Worm (Caenorhabditis elegans): ENCODE results near the gene ttr-51.

The ttr-51 gene

ce11 chrIV:13240842-13241143 is 11.3 kb downstream of the ttr-51 start, which contains the start of gene lin-54:
Gene lin-54 (plus strand): TSS chrIV:13241044.
- no peak for TF ChIP-seq T22C8.4 (GFP tag; IDR thresholded peaks at IDR 0.05)
- TF ChIP-seq ztf-23 (GFP tag; IDR thresholded peaks at IDR 0.05): no peak
- TF ChIP-seq ztf-29 (GFP tag; IDR thresholded peaks at IDR 0.05): no peak
- TF ChIP-seq flt-1 (GFP tag; IDR thresholded peaks at IDR 0.05): no peak
- no peak for TF ChIP-seq cog-1 (tag; optimal IDR thresholded peaks at IDR 0.05)
- TF ChIP-seq med-1 (GFP tag; optimal IDR thresholded peaks at IDR 0.05; ENCODE audit: insufficient read depth): no peak
- TF ChIP-seq tab-1 (GFP tag; IDR thresholded peaks at IDR 0.05): no peak
- no peak for TF ChIP-seq ref-1 (GFP tag; conservative IDR thresholded peaks at IDR 0.05)
- TF ChIP-seq klf-2 (GFP tag; conservative IDR thresholded peaks at IDR 0.05): no peak

ce11 chrIV:13240078-13240841 is 11.9 kb downstream of the ttr-51 start, which contains the start of gene rpl-12:
Gene rpl-12 (minus strand): TSS chrIV:13240651.
- no peak for TF ChIP-seq ztf-29 (GFP tag; IDR thresholded peaks at IDR 0.05)
- TF ChIP-seq flt-1 (GFP tag; IDR thresholded peaks at IDR 0.05): peak; percentile 77
- TF ChIP-seq T22C8.4 (GFP tag; IDR thresholded peaks at IDR 0.05): peak; percentile 58; the same call in 1 of the 2 replicates
- no peak for TF ChIP-seq med-1 (GFP tag; optimal IDR thresholded peaks at IDR 0.05; ENCODE audit: insufficient read depth)
- TF ChIP-seq ref-1 (GFP tag; conservative IDR thresholded peaks at IDR 0.05): no peak
- peak; percentile 89 for TF ChIP-seq ztf-23 (GFP tag; IDR thresholded peaks at IDR 0.05)
- TF ChIP-seq tab-1 (GFP tag; IDR thresholded peaks at IDR 0.05): no peak
- peak; percentile 98 for TF ChIP-seq cog-1 (tag; optimal IDR thresholded peaks at IDR 0.05)
- TF ChIP-seq klf-2 (GFP tag; conservative IDR thresholded peaks at IDR 0.05): 0 out of 2 replicates have a peak, but pooled peaks have one; percentile 15

DNA sequence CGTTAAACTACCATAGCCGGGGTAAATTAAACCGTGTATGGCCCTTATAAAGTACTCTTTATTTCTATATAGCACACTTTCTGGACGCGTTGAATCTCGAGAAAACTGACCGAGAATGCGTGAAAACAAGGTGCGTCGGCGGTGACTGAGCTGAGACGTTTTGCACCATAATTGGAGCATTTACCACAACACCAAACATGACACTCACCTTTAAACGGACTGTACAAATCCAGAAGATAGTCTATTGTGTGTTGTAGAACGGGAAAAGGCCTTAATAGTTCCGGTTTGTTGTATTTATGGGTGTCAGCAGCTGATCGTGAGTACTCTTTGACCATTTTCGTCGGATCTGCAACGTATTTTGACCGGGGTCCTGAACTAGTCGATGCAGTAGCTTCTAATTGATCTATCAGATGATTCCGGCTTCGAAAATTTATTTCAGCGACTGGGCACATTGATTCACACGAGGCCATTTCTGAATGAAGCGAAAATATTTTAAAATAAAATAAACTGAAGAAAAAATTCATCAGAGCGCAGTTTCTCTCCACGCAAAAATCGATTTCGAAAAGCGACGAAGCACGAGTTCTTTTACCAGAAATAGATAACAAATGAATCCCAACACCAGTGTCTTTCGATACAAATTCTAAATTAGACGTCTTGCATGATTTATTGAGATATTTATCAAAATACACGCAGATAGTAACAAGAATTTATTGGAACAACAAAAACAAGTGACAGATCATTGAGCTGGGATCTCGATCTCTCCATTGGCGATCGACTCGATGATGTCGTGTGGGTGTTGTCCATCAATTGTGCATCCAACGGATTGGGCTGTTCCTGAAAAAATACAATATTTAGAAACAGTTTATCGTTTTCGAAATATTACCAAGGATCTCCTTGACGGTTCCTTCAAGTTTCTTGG is 12.9 kb downstream of the ttr-51 start, which contains the start of gene tag-115:
tag-115 (minus strand) TSS at position 472 of the 919 bp plus-strand sequence.
- TF ChIP-seq med-1 (GFP tag; optimal IDR thresholded peaks at IDR 0.05; ENCODE audit: insufficient read depth) (no peak), flt-1 (GFP tag; IDR thresholded peaks at IDR 0.05) (no peak), tab-1 (GFP tag; IDR thresholded peaks at IDR 0.05) (no peak), T22C8.4 (GFP tag; IDR thresholded peaks at IDR 0.05) (no peak), ztf-29 (GFP tag; IDR thresholded peaks at IDR 0.05) (no peak), cog-1 (tag; optimal IDR thresholded peaks at IDR 0.05) (no peak)

DNA sequence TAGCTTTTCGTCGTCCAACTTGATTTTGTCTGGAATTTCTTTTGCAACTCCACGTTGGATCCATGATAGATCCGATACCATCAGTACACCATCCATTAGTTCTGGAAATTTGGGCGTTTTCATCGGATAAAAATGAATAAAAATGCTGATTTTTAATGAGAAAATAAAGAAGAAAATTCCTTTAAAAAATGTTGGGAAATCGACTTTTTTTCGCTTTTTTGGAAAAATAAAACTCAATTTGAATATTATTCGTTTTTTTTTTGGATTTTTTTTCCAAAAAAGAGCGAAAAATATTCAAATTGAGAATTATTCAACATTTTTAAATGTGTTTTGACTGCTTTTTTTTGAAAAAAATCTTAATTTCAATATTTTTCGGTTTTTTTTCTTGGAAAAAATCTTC is 15.6 kb downstream of the ttr-51 start, which contains the start of gene pwp-1:
pwp-1 (minus strand) TSS at position 101 of the 400 bp plus-strand sequence.
- TF ChIP-seq flt-1 (GFP tag; IDR thresholded peaks at IDR 0.05): no peak
- no peak for TF ChIP-seq tab-1 (GFP tag; IDR thresholded peaks at IDR 0.05)
- no peak for TF ChIP-seq T22C8.4 (GFP tag; IDR thresholded peaks at IDR 0.05)
- TF ChIP-seq ztf-29 (GFP tag; IDR thresholded peaks at IDR 0.05): no peak
- no peak for TF ChIP-seq ztf-23 (GFP tag; IDR thresholded peaks at IDR 0.05)
- no peak for TF ChIP-seq ref-1 (GFP tag; conservative IDR thresholded peaks at IDR 0.05)
- TF ChIP-seq cog-1 (tag; optimal IDR thresholded peaks at IDR 0.05): no peak
- no peak for TF ChIP-seq klf-2 (GFP tag; conservative IDR thresholded peaks at IDR 0.05)
- TF ChIP-seq med-1 (GFP tag; optimal IDR thresholded peaks at IDR 0.05; ENCODE audit: insufficient read depth): no peak

- TF ChIP-seq med-1 (GFP tag; optimal IDR thresholded peaks at IDR 0.05; ENCODE audit: insufficient read depth): no peak
- no peak for TF ChIP-seq T22C8.4 (GFP tag; IDR thresholded peaks at IDR 0.05)
- no peak for TF ChIP-seq klf-2 (GFP tag; conservative IDR thresholded peaks at IDR 0.05)
- TF ChIP-seq cog-1 (tag; optimal IDR thresholded peaks at IDR 0.05): no peak
- no peak for TF ChIP-seq flt-1 (GFP tag; IDR thresholded peaks at IDR 0.05)
- TF ChIP-seq ref-1 (GFP tag; conservative IDR thresholded peaks at IDR 0.05): no peak
- TF ChIP-seq ztf-29 (GFP tag; IDR thresholded peaks at IDR 0.05): no peak
- TF ChIP-seq tab-1 (GFP tag; IDR thresholded peaks at IDR 0.05): no peak
- TF ChIP-seq ztf-23 (GFP tag; IDR thresholded peaks at IDR 0.05): no peak
Observed at ce11 chrIV:13231393-13231792, 20.7 kb downstream of the ttr-51 start.

DNA sequence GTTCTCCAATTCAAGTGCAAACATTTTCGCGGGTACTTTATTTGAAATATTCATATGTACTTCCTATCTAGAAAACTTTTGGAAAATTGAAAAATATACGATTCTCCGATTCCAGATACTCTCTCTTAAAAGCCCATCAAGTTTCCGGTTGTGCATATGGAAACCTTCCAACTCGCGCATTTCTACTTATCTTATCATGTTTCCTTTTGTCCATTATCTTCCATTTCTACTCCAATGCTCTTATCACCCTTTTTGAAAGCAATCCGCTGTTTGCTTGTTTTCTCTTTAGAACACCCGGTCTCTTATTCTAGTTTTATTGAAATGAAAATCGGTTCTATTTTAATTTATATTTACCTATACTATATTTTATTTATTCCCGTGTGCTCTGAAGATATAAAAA is 30.5 kb downstream of the ttr-51 start, which contains the start of gene C48D1.5:
C48D1.5 (plus strand) TSS at position 301 of the 400 bp plus-strand sequence.
- TF ChIP-seq T22C8.4 (GFP tag; IDR thresholded peaks at IDR 0.05) (no peak), ztf-29 (GFP tag; IDR thresholded peaks at IDR 0.05) (no peak), cog-1 (tag; optimal IDR thresholded peaks at IDR 0.05) (no peak), tab-1 (GFP tag; IDR thresholded peaks at IDR 0.05) (no peak), klf-2 (GFP tag; conservative IDR thresholded peaks at IDR 0.05) (no peak), flt-1 (GFP tag; IDR thresholded peaks at IDR 0.05) (no peak), ref-1 (GFP tag; conservative IDR thresholded peaks at IDR 0.05) (no peak), med-1 (GFP tag; optimal IDR thresholded peaks at IDR 0.05; ENCODE audit: insufficient read depth) (no peak), ztf-23 (GFP tag; IDR thresholded peaks at IDR 0.05) (no peak)

ce11 chrIV:13220594-13220993 is 31.5 kb downstream of the ttr-51 start:
- TF ChIP-seq tab-1 (GFP tag; IDR thresholded peaks at IDR 0.05): no peak
- no peak for TF ChIP-seq ztf-23 (GFP tag; IDR thresholded peaks at IDR 0.05)
- no peak for TF ChIP-seq T22C8.4 (GFP tag; IDR thresholded peaks at IDR 0.05)
- TF ChIP-seq klf-2 (GFP tag; conservative IDR thresholded peaks at IDR 0.05): no peak
- no peak for TF ChIP-seq med-1 (GFP tag; optimal IDR thresholded peaks at IDR 0.05; ENCODE audit: insufficient read depth)
- no peak for TF ChIP-seq cog-1 (tag; optimal IDR thresholded peaks at IDR 0.05)
- no peak for TF ChIP-seq ref-1 (GFP tag; conservative IDR thresholded peaks at IDR 0.05)
- no peak for TF ChIP-seq flt-1 (GFP tag; IDR thresholded peaks at IDR 0.05)
- no peak for TF ChIP-seq ztf-29 (GFP tag; IDR thresholded peaks at IDR 0.05)

DNA sequence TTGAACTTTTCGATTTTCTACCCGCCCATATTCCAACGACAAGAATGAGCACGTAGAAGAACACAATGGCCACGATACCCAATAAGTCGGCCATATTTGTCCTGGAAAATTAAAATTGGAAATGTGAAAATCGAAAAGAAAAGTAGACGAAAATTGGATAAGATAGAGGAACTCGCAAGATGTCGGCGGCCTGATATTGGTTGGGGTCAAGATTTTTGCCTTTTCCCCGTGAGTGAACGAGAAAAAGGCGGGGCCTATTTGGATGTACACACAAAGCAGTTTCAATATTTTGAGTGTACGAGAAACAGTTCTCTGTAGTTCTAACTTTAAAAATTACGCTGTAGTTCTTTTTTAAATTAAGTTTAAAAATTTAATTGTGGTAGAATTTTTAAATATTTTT is 37.6 kb downstream of the ttr-51 start, which contains the start of gene cho-1:
cho-1 (minus strand) TSS at position 101 of the 400 bp plus-strand sequence.
- TF ChIP-seq klf-2 (GFP tag; conservative IDR thresholded peaks at IDR 0.05) (no peak), ztf-23 (GFP tag; IDR thresholded peaks at IDR 0.05) (no peak), tab-1 (GFP tag; IDR thresholded peaks at IDR 0.05) (no peak), flt-1 (GFP tag; IDR thresholded peaks at IDR 0.05) (no peak), ref-1 (GFP tag; conservative IDR thresholded peaks at IDR 0.05) (no peak), T22C8.4 (GFP tag; IDR thresholded peaks at IDR 0.05) (no peak), med-1 (GFP tag; optimal IDR thresholded peaks at IDR 0.05; ENCODE audit: insufficient read depth) (no peak), ztf-29 (GFP tag; IDR thresholded peaks at IDR 0.05) (no peak), cog-1 (tag; optimal IDR thresholded peaks at IDR 0.05) (no peak)
